Fruit fly (Drosophila melanogaster) whole organism, wandering third instar larva: ENCODE measurements around the gene ftz-f1.

Source experiments
- Abd-B ChIP-seq: fragments of >200 bp; optimal IDR thresholded peaks from 2 replicates; lab custom pipeline; 2017; ENCODE audit warnings: missing biosample characterization, missing genetic modification characterization
- CG32264 ChIP-seq: fragments of 200-800 bp; sonication (Bioruptor generic); optimal IDR thresholded peaks from 2 replicates; lab custom pipeline; 2016; ENCODE audit warnings: missing biosample characterization, missing genetic modification characterization
- CG9705 ChIP-seq: fragments of 200-800 bp; sonication (Bioruptor generic); optimal IDR thresholded peaks from 2 replicates; lab custom pipeline; 2018; ENCODE audit warnings: missing biosample characterization, mild to moderate bottlenecking, missing genetic modification characterization
- CrebA ChIP-seq: fragments of 200-800 bp; sonication (Bioruptor generic); optimal IDR thresholded peaks from 2 replicates; lab custom pipeline; 2016; ENCODE audit warnings: missing biosample characterization, mild to moderate bottlenecking, missing genetic modification characterization, borderline replicate concordance
- Dfd ChIP-seq: fragments of >200 bp; optimal IDR thresholded peaks from 2 replicates; lab custom pipeline; 2017; ENCODE audit warnings: missing biosample characterization, missing genetic modification characterization
- Dif ChIP-seq: fragments of 200-275, 200-300 bp; sonication (Bioruptor generic); optimal IDR thresholded peaks from 2 replicates; lab custom pipeline; 2018; ENCODE audit warnings: missing biosample characterization, missing genetic modification characterization; ENCODE audit not compliant: partially characterized antibody
- GATAd ChIP-seq: sonication (Bioruptor generic); optimal IDR thresholded peaks from 2 replicates; lab custom pipeline; 2016; ENCODE audit warnings: missing biosample characterization, missing genetic modification characterization
- HLH106 ChIP-seq: fragments of 200-800 bp; optimal IDR thresholded peaks from 3 replicates; lab custom pipeline; 2019; ENCODE audit warnings: missing biosample characterization, mild to moderate bottlenecking, missing genetic modification characterization, moderate library complexity
- Hnf4 ChIP-seq: fragments of 200-800 bp; sonication (Bioruptor generic); optimal IDR thresholded peaks from 2 replicates; lab custom pipeline; 2016; ENCODE audit warnings: missing biosample characterization, mild to moderate bottlenecking, missing genetic modification characterization
- Hr78 ChIP-seq: fragments of >200 bp; optimal IDR thresholded peaks from 2 replicates; lab custom pipeline; 2017; ENCODE audit warnings: missing biosample characterization, missing genetic modification characterization
- Hr83 ChIP-seq: fragments of 200-300 bp; sonication (Bioruptor generic); optimal IDR thresholded peaks from 2 replicates; lab custom pipeline; 2016; ENCODE audit warnings: missing biosample characterization, mild to moderate bottlenecking, missing genetic modification characterization, moderate library complexity; ENCODE audit not compliant: poor library complexity, severe bottlenecking
- Jra ChIP-seq: sonication (Bioruptor generic); optimal IDR thresholded peaks from 2 replicates; lab custom pipeline; 2016; ENCODE audit warnings: missing biosample characterization, missing genetic modification characterization
- Mio ChIP-seq: sonication (Bioruptor generic); optimal IDR thresholded peaks from 2 replicates; lab custom pipeline; 2016; ENCODE audit warnings: missing biosample characterization, missing genetic modification characterization
- Myc ChIP-seq: fragments of >200 bp; optimal IDR thresholded peaks from 2 replicates; lab custom pipeline; 2017
- N ChIP-seq: fragments of >200 bp; optimal IDR thresholded peaks from 2 replicates; lab custom pipeline; 2018; ENCODE audit warnings: missing biosample characterization, missing external identifiers, missing genetic modification characterization
- OdsH ChIP-seq: fragments of 200-800 bp; sonication (Bioruptor generic); optimal IDR thresholded peaks from 2 replicates; lab custom pipeline; 2016; ENCODE audit warnings: missing biosample characterization, mild to moderate bottlenecking, missing genetic modification characterization
- Rel ChIP-seq, 2 experiments: fragments of 200-800 bp; sonication (Bioruptor generic) in 1 of 2; optimal IDR thresholded peaks; 2 replicates in 1 of 2; 3 replicates in 1 of 2; lab custom pipeline; 2016 to 2019; ENCODE audit warnings: mild to moderate bottlenecking in 2 of 2, missing biosample characterization in 2 of 2, missing genetic modification characterization in 2 of 2, moderate library complexity in 1 of 2
- Sp1 ChIP-seq: fragments of 200-800 bp; sonication (Bioruptor generic); optimal IDR thresholded peaks from 3 replicates; lab custom pipeline; 2019; ENCODE audit warnings: missing biosample characterization, mild to moderate bottlenecking, missing genetic modification characterization, moderate library complexity
- Vsx2 ChIP-seq: fragments of 200-300, 225-300 bp; sonication (Bioruptor generic); optimal IDR thresholded peaks from 2 replicates; lab custom pipeline; 2018; ENCODE audit warnings: missing biosample characterization, missing genetic modification characterization; ENCODE audit not compliant: partially characterized antibody
- br ChIP-seq: fragments of 200-800 bp; sonication (Bioruptor generic); optimal IDR thresholded peaks from 2 replicates; lab custom pipeline; 2016; ENCODE audit warnings: missing biosample characterization, missing genetic modification characterization
- brk ChIP-seq: fragments of 200-800 bp; sonication (Bioruptor generic); optimal IDR thresholded peaks from 2 replicates; lab custom pipeline; 2016; ENCODE audit warnings: missing biosample characterization, mild to moderate bottlenecking, missing genetic modification characterization
- dl ChIP-seq, 2 experiments: fragments of 175-275, 200-275 bp in 1 of 2; fragments of 200-275 bp in 1 of 2; sonication (Bioruptor generic); optimal IDR thresholded peaks; lab custom pipeline; 2018; ENCODE audit warnings: mild to moderate bottlenecking in 2 of 2, missing biosample characterization in 2 of 2, missing genetic modification characterization in 2 of 2, moderate library complexity in 2 of 2; ENCODE audit not compliant: partially characterized antibody in 2 of 2, insufficient read depth in 1 of 2
- dmrt93B ChIP-seq: fragments of 200-800 bp; sonication (Bioruptor generic); optimal IDR thresholded peaks from 2 replicates; lab custom pipeline; 2018; ENCODE audit warnings: missing biosample characterization, mild to moderate bottlenecking, missing genetic modification characterization
- dsf ChIP-seq: sonication (Bioruptor generic); optimal IDR thresholded peaks from 2 replicates; lab custom pipeline; 2016; ENCODE audit warnings: missing biosample characterization, missing genetic modification characterization, borderline replicate concordance
- ey ChIP-seq: fragments of 200-800 bp; sonication (Bioruptor generic); optimal IDR thresholded peaks from 2 replicates; lab custom pipeline; 2016; ENCODE audit warnings: missing biosample characterization, missing genetic modification characterization
- foxo ChIP-seq, 2 experiments: fragments of 200-800 bp; sonication (Bioruptor generic); optimal IDR thresholded peaks; 2 replicates in 1 of 2; 3 replicates in 1 of 2; lab custom pipeline; 2016 to 2017; ENCODE audit warnings: missing biosample characterization in 2 of 2, missing genetic modification characterization in 2 of 2
- fru ChIP-seq: fragments of 200-800 bp; sonication (Bioruptor generic); optimal IDR thresholded peaks from 3 replicates; lab custom pipeline; 2016; ENCODE audit warnings: missing biosample characterization, mild to moderate bottlenecking, missing genetic modification characterization
- h ChIP-seq: fragments of 200-800 bp; sonication (Bioruptor generic); optimal IDR thresholded peaks from 3 replicates; lab custom pipeline; 2016; ENCODE audit warnings: missing biosample characterization, mild to moderate bottlenecking, missing genetic modification characterization
- jim ChIP-seq: fragments of 175-275, 200-325 bp; sonication (Bioruptor generic); optimal IDR thresholded peaks from 2 replicates; lab custom pipeline; 2016; ENCODE audit warnings: missing biosample characterization, mild to moderate bottlenecking, missing genetic modification characterization
- lola ChIP-seq: fragments of >200 bp; optimal IDR thresholded peaks from 2 replicates; lab custom pipeline; 2017; ENCODE audit warnings: missing biosample characterization, missing genetic modification characterization
- pan ChIP-seq: fragments of >200 bp; optimal IDR thresholded peaks from 2 replicates; lab custom pipeline; 2017
- psq ChIP-seq: fragments of 200-800 bp; sonication (Bioruptor generic); optimal IDR thresholded peaks from 3 replicates; lab custom pipeline; 2017; ENCODE audit warnings: missing biosample characterization, mild to moderate bottlenecking, missing genetic modification characterization, moderate library complexity
- rgr ChIP-seq: fragments of 200-800 bp; sonication (Bioruptor generic); optimal IDR thresholded peaks from 3 replicates; lab custom pipeline; 2016; ENCODE audit warnings: missing biosample characterization, mild to moderate bottlenecking, missing genetic modification characterization
- sage ChIP-seq: fragments of 200-800 bp; sonication (Bioruptor generic); optimal IDR thresholded peaks from 2 replicates; lab custom pipeline; 2016; ENCODE audit warnings: missing biosample characterization, mild to moderate bottlenecking, missing genetic modification characterization
- sv ChIP-seq: fragments of 200-800 bp; sonication (Bioruptor generic); optimal IDR thresholded peaks from 3 replicates; lab custom pipeline; 2016; ENCODE audit warnings: missing biosample characterization, missing genetic modification characterization
- tai ChIP-seq: sonication (Bioruptor generic); optimal IDR thresholded peaks from 2 replicates; lab custom pipeline; 2016; ENCODE audit warnings: missing biosample characterization, missing genetic modification characterization
- usp ChIP-seq: fragments of >200 bp; optimal IDR thresholded peaks from 2 replicates; lab custom pipeline; 2017; ENCODE audit warnings: missing biosample characterization, missing genetic modification characterization
- woc ChIP-seq: sonication (Bioruptor generic); optimal IDR thresholded peaks from 2 replicates; lab custom pipeline; 2016; ENCODE audit warnings: missing biosample characterization, mild to moderate bottlenecking, missing genetic modification characterization

ftz-f1 gene

dm6 chr3L:18822450-18823220 is 21.5 kb upstream of the ftz-f1 start, which contains the start of gene Cat:
Gene Cat (plus strand): TSS chr3L:18822604.
- TF ChIP-seq Hr78 (GFP tag; lab: Kevin White, UChicago) = no peak
- TF ChIP-seq CG9705 (GFP tag; lab: Kevin White, UChicago) = peak; percentile 90
- TF ChIP-seq Hr83 (GFP tag; lab: Kevin White, UChicago) = peak; percentile 3
- peak; percentile 56 for TF ChIP-seq Hnf4 (GFP tag; lab: Kevin White, UChicago)
- TF ChIP-seq OdsH (GFP tag; lab: Kevin White, UChicago) = peak; percentile 70
- peak; percentile 76 for TF ChIP-seq fru
- TF ChIP-seq brk = peak; percentile 21
- no peak for TF ChIP-seq tai (GFP tag; lab: Kevin White, UChicago)
- peak; percentile 68 for TF ChIP-seq HLH106 (tag; lab: Kevin White, UChicago)
- TF ChIP-seq br (GFP tag; lab: Kevin White, UChicago) = peak; percentile 75
- peak; percentile 89 for TF ChIP-seq jim (GFP tag; lab: Kevin White, UChicago)
- TF ChIP-seq Rel (GFP tag; optimal IDR thresholded peaks at IDR 0.05; lab: Kevin White, UChicago) = peak; percentile 93
- TF ChIP-seq Rel (tag; optimal IDR thresholded peaks at IDR 0.05; lab: Kevin White, UChicago) = peak; percentile 91
- TF ChIP-seq Mio (GFP tag; lab: Kevin White, UChicago) = peak; percentile 27
- no peak for TF ChIP-seq ey (GFP tag; lab: Kevin White, UChicago)
- TF ChIP-seq Dfd (GFP tag; lab: Kevin White, UChicago) = no peak
- TF ChIP-seq Vsx2 (GFP tag; lab: Kevin White, UChicago) = no peak
- no peak for TF ChIP-seq dsf (GFP tag; lab: Kevin White, UChicago)
- TF ChIP-seq sv = peak; percentile 8
- no peak for TF ChIP-seq lola (GFP tag; lab: Kevin White, UChicago)
- TF ChIP-seq rgr (GFP tag; lab: Kevin White, UChicago) = peak; percentile 60
- no peak for TF ChIP-seq Myc (lab: Kevin White, UChicago)
- no peak for TF ChIP-seq Abd-B (GFP tag; lab: Kevin White, UChicago)
- peak; percentile 53 to 84 for TF ChIP-seq foxo (GFP tag; optimal IDR thresholded peaks at IDR 0.05; lab: Kevin White, UChicago)
- peak; percentile 52 for TF ChIP-seq Jra
- peak; percentile 99 for TF ChIP-seq Sp1 (GFP tag; lab: Kevin White, UChicago)
- peak; percentile 74 for TF ChIP-seq psq
- TF ChIP-seq sage (GFP tag; lab: Kevin White, UChicago) = peak; percentile 75
- TF ChIP-seq dmrt93B (GFP tag; lab: Kevin White, UChicago) = peak; percentile 48
- peak; percentile 78 for TF ChIP-seq woc (GFP tag; lab: Kevin White, UChicago)
- TF ChIP-seq CG32264 (GFP tag; lab: Kevin White, UChicago) = peak; percentile 36
- TF ChIP-seq N (GFP tag; lab: Kevin White, UChicago) = no peak
- no peak for TF ChIP-seq GATAd
- TF ChIP-seq usp (GFP tag; lab: Kevin White, UChicago) = no peak
- TF ChIP-seq dl (GFP tag; optimal IDR thresholded peaks at IDR 0.05; lab: Kevin White, UChicago; ENCODE audit: insufficient read depth in 1 of 2, partially characterized antibody in 2 of 2) = no peak
- no peak for TF ChIP-seq pan (lab: Kevin White, UChicago)
- TF ChIP-seq CrebA = peak; percentile 98
- TF ChIP-seq h (GFP tag; lab: Kevin White, UChicago) = peak; percentile 59
- peak; percentile 1 for TF ChIP-seq Dif

dm6 chr3L:18822049-18822448 is 20.9 kb upstream of the ftz-f1 start:
- TF ChIP-seq lola (GFP tag; lab: Kevin White, UChicago) = no peak
- TF ChIP-seq GATAd = no peak
- no peak for TF ChIP-seq brk
- no peak for TF ChIP-seq Dfd (GFP tag; lab: Kevin White, UChicago)
- no peak for TF ChIP-seq tai (GFP tag; lab: Kevin White, UChicago)
- TF ChIP-seq usp (GFP tag; lab: Kevin White, UChicago) = no peak
- TF ChIP-seq dsf (GFP tag; lab: Kevin White, UChicago) = no peak
- no peak for TF ChIP-seq Sp1 (GFP tag; lab: Kevin White, UChicago)
- no peak for TF ChIP-seq CG32264 (GFP tag; lab: Kevin White, UChicago)
- no peak for TF ChIP-seq foxo (GFP tag; optimal IDR thresholded peaks at IDR 0.05; lab: Kevin White, UChicago)
- TF ChIP-seq br (GFP tag; lab: Kevin White, UChicago) = no peak
- no peak for TF ChIP-seq Myc (lab: Kevin White, UChicago)
- TF ChIP-seq OdsH (GFP tag; lab: Kevin White, UChicago) = no peak
- no peak for TF ChIP-seq jim (GFP tag; lab: Kevin White, UChicago)
- TF ChIP-seq CG9705 (GFP tag; lab: Kevin White, UChicago) = no peak
- no peak for TF ChIP-seq pan (lab: Kevin White, UChicago)
- no peak for TF ChIP-seq Abd-B (GFP tag; lab: Kevin White, UChicago)
- no peak for TF ChIP-seq HLH106 (tag; lab: Kevin White, UChicago)
- no peak for TF ChIP-seq woc (GFP tag; lab: Kevin White, UChicago)
- TF ChIP-seq CrebA = no peak
